Worm (Caenorhabditis elegans) whole organism, early embryonic: ENCODE data around the gene alg-4.

ENCODE experiments used
- B0310.2 ChIP-seq: sonication (generic microtip); optimal IDR thresholded peaks from 2 replicates; lab custom pipeline; 2016; ENCODE audit warnings: mild to moderate bottlenecking, missing genetic modification characterization, missing compliant biosample characterization
- F13C5.2 ChIP-seq: sonication (generic microtip); optimal IDR thresholded peaks from 2 replicates; lab custom pipeline; 2017; ENCODE audit warnings: mild to moderate bottlenecking, missing genetic modification characterization, inconsistent platforms, missing compliant biosample characterization
- aly-1 ChIP-seq: sonication (generic microtip); optimal IDR thresholded peaks from 2 replicates; lab custom pipeline; 2016; ENCODE audit warnings: missing genetic modification characterization, missing compliant biosample characterization
- ama-1 ChIP-seq: fragments of 150-350 bp; optimal IDR thresholded peaks from 2 replicates; lab custom pipeline; 2014
- ceh-13 ChIP-seq: fragments of 200-800 bp; sonication (Bioruptor generic); optimal IDR thresholded peaks from 2 replicates; lab custom pipeline; 2018; ENCODE audit warnings: mild to moderate bottlenecking, missing genetic modification characterization, missing compliant biosample characterization
- ceh-36 ChIP-seq: sonication (generic microtip); optimal IDR thresholded peaks from 2 replicates; lab custom pipeline; 2016; ENCODE audit warnings: missing genetic modification characterization, inconsistent platforms, missing compliant biosample characterization
- ets-7 ChIP-seq: sonication (generic microtip); optimal IDR thresholded peaks from 2 replicates; lab custom pipeline; 2016; ENCODE audit warnings: missing genotype, missing genetic modification characterization, missing compliant biosample characterization
- flt-1 ChIP-seq: fragments of 200-800 bp; sonication (Bioruptor generic); IDR thresholded peaks from 2 replicates; pipeline ENCODE4 v1.3.6; 2022; ENCODE audit warnings: missing genetic modification characterization, missing compliant biosample characterization
- hmbx-1 ChIP-seq: sonication (generic microtip); optimal IDR thresholded peaks from 2 replicates; lab custom pipeline; 2016; ENCODE audit warnings: mild to moderate bottlenecking, missing genetic modification characterization, missing compliant biosample characterization
- hmg-4 ChIP-seq: fragments of 200-800 bp; sonication (Bioruptor generic); optimal IDR thresholded peaks from 2 replicates; lab custom pipeline; 2018; ENCODE audit warnings: mild to moderate bottlenecking, missing genetic modification characterization, missing compliant biosample characterization
- hnd-1 ChIP-seq: sonication (generic microtip); optimal IDR thresholded peaks from 2 replicates; lab custom pipeline; 2016; ENCODE audit warnings: missing genetic modification characterization, missing compliant biosample characterization
- pes-1 ChIP-seq: fragments of 200-800 bp; sonication (Bioruptor generic); IDR thresholded peaks from 2 replicates; pipeline ENCODE4 v1.3.6; 2022; ENCODE audit warnings: missing genetic modification reagents, missing genetic modification characterization, missing compliant biosample characterization
- scrt-1 ChIP-seq: fragments of 200-800 bp; sonication (Bioruptor generic); IDR thresholded peaks from 2 replicates; pipeline ENCODE4 v1.3.6; 2022; ENCODE audit warnings: missing genetic modification characterization, missing compliant biosample characterization
- sea-1 ChIP-seq: fragments of 200-800 bp; sonication (Bioruptor generic); conservative IDR thresholded peaks from 2 replicates; pipeline ENCODE4 v1.3.6; 2022; ENCODE audit warnings: missing genetic modification characterization, missing compliant biosample characterization
- tbx-11 ChIP-seq: fragments of 200-800 bp; sonication (Bioruptor generic); IDR thresholded peaks from 2 replicates; pipeline ENCODE4 v1.3.6; 2022; ENCODE audit warnings: missing genetic modification characterization, missing compliant biosample characterization
- tbx-37 ChIP-seq: fragments of 200-800 bp; sonication (Bioruptor generic); conservative IDR thresholded peaks from 2 replicates; pipeline ENCODE4 v1.3.6; 2022; ENCODE audit warnings: missing genetic modification reagents, missing genetic modification characterization, missing compliant biosample characterization
- tra-4 ChIP-seq: sonication (generic microtip); optimal IDR thresholded peaks from 2 replicates; lab custom pipeline; 2017; ENCODE audit warnings: missing genetic modification characterization, missing compliant biosample characterization

Gene alg-4

DNA sequence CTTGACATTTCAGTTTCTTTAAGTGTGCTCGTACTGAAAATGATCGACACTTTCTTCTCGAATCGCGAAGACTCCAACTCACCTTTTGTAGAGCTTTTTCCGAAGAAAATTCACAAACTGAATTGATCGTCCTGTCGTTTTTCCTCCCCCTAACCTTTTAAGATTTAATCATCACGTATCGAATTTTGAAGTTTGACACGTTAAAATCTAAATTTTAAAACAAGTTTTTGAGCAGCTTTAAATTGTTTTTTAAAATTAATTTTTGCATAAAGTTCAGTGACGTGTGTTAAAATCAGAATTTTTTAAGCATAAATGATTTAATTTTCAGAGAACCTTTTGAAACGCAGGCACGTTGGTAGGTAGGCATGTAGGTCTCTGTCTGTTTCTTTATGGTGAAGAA, at the start of gene alg-4:
alg-4 (minus strand) TSS at position 101 of the 400 bp plus-strand sequence.
- TF ChIP-seq aly-1 (tag; lab: Kevin White, UChicago) = no peak
- TF ChIP-seq tra-4 (tag; lab: Kevin White, UChicago) = no peak
- no peak for TF ChIP-seq flt-1 (GFP tag; lab: Robert Waterston, UW)
- TF ChIP-seq pes-1 = no peak
- TF ChIP-seq tbx-37 = no peak
- TF ChIP-seq ceh-36 (tag; lab: Kevin White, UChicago) = no peak
- TF ChIP-seq ama-1 (lab: Kevin White, UChicago) = no peak
- no peak for TF ChIP-seq B0310.2

DNA sequence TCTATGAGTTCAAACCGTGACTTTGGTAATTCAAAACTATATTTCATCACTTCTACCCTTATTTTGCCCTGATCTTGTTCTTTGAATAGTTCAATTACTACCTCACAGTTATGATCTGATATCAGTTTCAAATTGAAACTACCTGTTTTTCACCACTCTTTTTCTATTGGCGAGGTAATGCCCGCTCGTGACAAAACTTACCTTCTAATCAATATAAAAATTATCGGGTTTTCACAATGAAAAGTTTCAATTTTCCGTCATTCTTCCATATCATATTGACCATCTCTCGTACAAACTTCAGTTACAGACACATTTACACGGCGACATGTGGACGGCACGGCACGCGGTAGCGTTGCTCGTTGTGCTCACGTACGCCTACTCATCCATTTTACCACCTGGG, 40.9 kb upstream of the alg-4 start, which contains the start of gene dec-7:
dec-7 (plus strand) TSS at position 308 of the 400 bp plus-strand sequence.
- TF ChIP-seq ceh-36 (tag; lab: Kevin White, UChicago) (no peak), hnd-1 (no peak)

DNA sequence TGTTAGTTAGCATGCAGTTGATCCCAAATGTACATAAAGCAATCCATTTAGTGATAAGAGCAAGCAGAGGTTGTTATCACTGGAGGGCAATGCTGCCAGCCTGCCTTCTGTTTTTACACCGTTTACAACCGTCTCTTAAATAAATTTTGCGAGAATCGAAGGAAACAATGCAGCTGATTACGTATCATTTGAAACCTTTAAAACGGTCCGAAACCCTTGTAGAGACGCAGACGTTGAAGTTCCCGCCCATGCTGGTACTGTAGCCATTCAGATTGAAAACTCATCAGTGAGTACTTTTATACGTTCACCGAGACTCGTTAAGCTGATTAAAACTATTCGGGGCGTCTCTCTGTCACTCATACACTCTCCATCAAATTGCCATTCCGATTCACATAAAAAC, 39.2 kb upstream of the alg-4 start:
- TF ChIP-seq ceh-13 (GFP tag; lab: Kevin White, UChicago) (no peak), pes-1 (no peak), tbx-11 (no peak), flt-1 (GFP tag; lab: Robert Waterston, UW) (no peak), ceh-36 (tag; lab: Kevin White, UChicago) (no peak), B0310.2 (no peak), hnd-1 (no peak), hmg-4 (GFP tag; lab: Kevin White, UChicago) (no peak), tra-4 (tag; lab: Kevin White, UChicago) (no peak), scrt-1 (GFP tag; lab: Robert Waterston, UW) (no peak), hmbx-1 (tag; lab: Kevin White, UChicago) (no peak), sea-1 (no peak), F13C5.2 (tag; lab: Kevin White, UChicago) (no peak)

DNA sequence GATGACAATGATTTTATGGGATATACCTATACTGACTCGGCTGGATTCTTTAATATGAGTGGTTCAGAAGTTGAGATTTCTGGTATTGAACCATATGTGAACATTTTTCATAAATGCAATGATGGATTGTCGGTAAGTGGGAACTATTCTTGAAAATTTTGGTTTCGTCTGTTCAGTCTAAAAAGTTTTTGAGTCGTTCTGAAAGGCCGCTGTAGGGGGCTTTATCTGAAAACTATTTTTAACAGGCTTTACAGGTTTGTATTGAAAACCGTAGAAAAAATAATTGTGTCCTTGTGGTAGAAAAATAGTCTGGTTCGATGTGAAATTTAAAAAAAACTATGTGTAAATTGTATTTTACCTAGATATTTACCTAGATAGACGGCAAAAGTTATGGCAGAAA, 38.3 kb upstream of the alg-4 start:
- no peak for TF ChIP-seq sea-1
- TF ChIP-seq ceh-36 (tag; lab: Kevin White, UChicago) = no peak
- TF ChIP-seq tbx-37 = no peak
- no peak for TF ChIP-seq hmbx-1 (tag; lab: Kevin White, UChicago)
- TF ChIP-seq pes-1 = no peak
- TF ChIP-seq aly-1 (tag; lab: Kevin White, UChicago) = no peak
- TF ChIP-seq ets-7 (tag; lab: Kevin White, UChicago) = no peak
- TF ChIP-seq F13C5.2 (tag; lab: Kevin White, UChicago) = no peak
- TF ChIP-seq tbx-11 = no peak
- no peak for TF ChIP-seq scrt-1 (GFP tag; lab: Robert Waterston, UW)
- TF ChIP-seq hmg-4 (GFP tag; lab: Kevin White, UChicago) = no peak
- TF ChIP-seq tra-4 (tag; lab: Kevin White, UChicago) = no peak
- TF ChIP-seq B0310.2 = no peak
- no peak for TF ChIP-seq hnd-1

DNA sequence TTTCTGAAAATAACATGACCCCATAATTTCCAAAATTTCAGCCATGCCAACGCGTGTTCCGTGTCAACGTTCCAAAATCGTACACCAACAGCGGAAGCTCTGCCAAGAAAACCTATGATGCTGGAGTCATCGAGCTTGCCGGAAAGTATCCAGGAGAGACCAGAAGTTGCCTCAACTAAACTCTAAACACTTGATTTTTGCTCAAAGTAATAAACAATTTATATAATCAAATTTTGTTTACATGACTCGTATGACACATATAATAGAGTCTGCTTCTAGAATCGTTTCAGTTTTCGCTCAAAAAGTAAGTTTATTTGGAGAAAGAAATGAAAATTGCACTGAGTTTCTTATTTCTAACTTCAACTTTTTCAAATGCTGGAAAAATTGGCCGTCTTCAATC, 37.6 kb upstream of the alg-4 start, which contains the start of gene ttr-1:
ttr-1 (plus strand) TSS at position 301 of the 400 bp plus-strand sequence.
- TF ChIP-seq tra-4 (tag; lab: Kevin White, UChicago) (no peak), hmg-4 (GFP tag; lab: Kevin White, UChicago) (no peak), pes-1 (no peak), F13C5.2 (tag; lab: Kevin White, UChicago) (no peak), tbx-37 (no peak), flt-1 (GFP tag; lab: Robert Waterston, UW) (no peak), B0310.2 (no peak), ceh-36 (tag; lab: Kevin White, UChicago) (no peak), sea-1 (no peak), ceh-13 (GFP tag; lab: Kevin White, UChicago) (no peak), aly-1 (tag; lab: Kevin White, UChicago) (no peak)

DNA sequence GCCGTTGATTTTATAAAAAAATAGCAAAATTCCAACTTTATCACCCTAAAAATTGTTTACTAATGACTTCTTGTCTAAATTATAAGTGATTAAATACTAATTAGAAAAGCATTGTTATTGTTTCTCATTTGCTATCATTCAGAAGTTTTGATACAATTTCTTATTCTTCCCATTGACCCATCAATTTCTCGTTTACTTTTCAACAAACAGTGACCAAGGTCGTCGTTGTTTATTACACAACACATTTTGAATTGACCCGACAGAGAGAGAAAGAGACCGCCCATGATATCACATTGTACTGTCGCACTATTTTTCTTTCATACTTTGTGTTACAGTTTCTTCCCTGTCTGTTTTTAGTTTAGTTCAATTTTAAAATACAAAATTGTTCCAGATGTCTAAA, 36.2 kb upstream of the alg-4 start, which contains the start of gene ttr-2:
ttr-2 (plus strand) TSS at position 392 of the 400 bp plus-strand sequence.
- no peak for TF ChIP-seq ceh-36 (tag; lab: Kevin White, UChicago)
- TF ChIP-seq aly-1 (tag; lab: Kevin White, UChicago) = no peak
- no peak for TF ChIP-seq tra-4 (tag; lab: Kevin White, UChicago)
- no peak for TF ChIP-seq ama-1 (lab: Kevin White, UChicago)
- no peak for TF ChIP-seq hmbx-1 (tag; lab: Kevin White, UChicago)
- TF ChIP-seq F13C5.2 (tag; lab: Kevin White, UChicago) = no peak
- TF ChIP-seq sea-1 = no peak
- TF ChIP-seq tbx-37 = no peak
- TF ChIP-seq ets-7 (tag; lab: Kevin White, UChicago) = no peak
- no peak for TF ChIP-seq flt-1 (GFP tag; lab: Robert Waterston, UW)
- TF ChIP-seq hnd-1 = no peak
- no peak for TF ChIP-seq scrt-1 (GFP tag; lab: Robert Waterston, UW)
- no peak for TF ChIP-seq pes-1
- no peak for TF ChIP-seq tbx-11
- TF ChIP-seq ceh-13 (GFP tag; lab: Kevin White, UChicago) = no peak
- TF ChIP-seq B0310.2 = no peak
- no peak for TF ChIP-seq hmg-4 (GFP tag; lab: Kevin White, UChicago)

DNA sequence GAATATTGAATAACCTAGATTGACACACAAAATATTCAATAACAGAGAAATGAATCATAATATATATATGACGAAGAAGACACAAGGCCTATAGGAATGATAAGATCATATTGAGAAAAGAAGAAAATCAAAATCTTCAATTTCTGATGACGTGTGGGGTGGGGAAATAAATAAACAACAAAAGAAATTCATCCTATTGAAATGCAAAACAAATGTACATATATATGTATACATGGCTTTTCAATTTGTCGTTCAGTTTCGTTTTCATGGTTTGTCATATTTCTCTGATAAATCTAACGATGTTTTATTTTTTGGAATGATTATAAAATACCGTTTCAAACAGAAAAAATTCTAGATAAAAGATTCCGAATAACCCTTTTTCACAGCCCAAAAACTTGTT, 35.4 kb upstream of the alg-4 start, which contains the start of gene ttr-3:
ttr-3 (minus strand) TSS at position 101 of the 400 bp plus-strand sequence.
- no peak for TF ChIP-seq tbx-37
- no peak for TF ChIP-seq pes-1
- TF ChIP-seq hmbx-1 (tag; lab: Kevin White, UChicago) = no peak
- TF ChIP-seq ama-1 (lab: Kevin White, UChicago) = no peak
- no peak for TF ChIP-seq aly-1 (tag; lab: Kevin White, UChicago)
- TF ChIP-seq ceh-13 (GFP tag; lab: Kevin White, UChicago) = no peak
- no peak for TF ChIP-seq scrt-1 (GFP tag; lab: Robert Waterston, UW)
- no peak for TF ChIP-seq B0310.2
- no peak for TF ChIP-seq hmg-4 (GFP tag; lab: Kevin White, UChicago)
- TF ChIP-seq flt-1 (GFP tag; lab: Robert Waterston, UW) = no peak
- TF ChIP-seq F13C5.2 (tag; lab: Kevin White, UChicago) = no peak
- TF ChIP-seq tbx-11 = no peak
- TF ChIP-seq ets-7 (tag; lab: Kevin White, UChicago) = no peak
- no peak for TF ChIP-seq tra-4 (tag; lab: Kevin White, UChicago)
- TF ChIP-seq hnd-1 = no peak
- TF ChIP-seq ceh-36 (tag; lab: Kevin White, UChicago) = no peak
